Worm (Caenorhabditis elegans) whole organism, late embryonic: Measurements from ENCODE around the gene Y48E1C.4.

Experiments used
- C08G9.2 ChIP-seq: sonication (generic microtip); optimal IDR thresholded peaks from 2 replicates; lab custom pipeline; 2016; ENCODE audit warnings: mild to moderate bottlenecking, missing genetic modification characterization, moderate library complexity, missing compliant biosample characterization
- C38D4.7 ChIP-seq: fragments of 200-800 bp; sonication (Bioruptor generic); optimal IDR thresholded peaks from 2 replicates; lab custom pipeline; 2018; ENCODE audit warnings: mild to moderate bottlenecking, missing genetic modification characterization, moderate library complexity, missing compliant biosample characterization
- F13H6.1 ChIP-seq: sonication (generic microtip); optimal IDR thresholded peaks from 2 replicates; lab custom pipeline; 2016; ENCODE audit warnings: missing genetic modification characterization, missing compliant biosample characterization
- ahr-1 ChIP-seq: sonication (generic microtip); optimal IDR thresholded peaks from 2 replicates; lab custom pipeline; 2016; ENCODE audit warnings: missing genetic modification characterization, missing compliant biosample characterization
- ama-1 ChIP-seq: fragments of 150-350 bp; optimal IDR thresholded peaks from 2 replicates; lab custom pipeline; 2014
- ceh-18 ChIP-seq: sonication (generic microtip); optimal IDR thresholded peaks from 2 replicates; lab custom pipeline; 2016; ENCODE audit warnings: missing genetic modification characterization, missing compliant biosample characterization
- ceh-2 ChIP-seq: sonication (generic microtip); optimal IDR thresholded peaks from 2 replicates; lab custom pipeline; 2016; ENCODE audit warnings: missing genotype, missing genetic modification characterization, missing compliant biosample characterization
- ceh-22 ChIP-seq: sonication (generic microtip); optimal IDR thresholded peaks from 2 replicates; lab custom pipeline; 2017; ENCODE audit warnings: missing biosample characterization, missing genetic modification characterization
- ceh-30 ChIP-seq: fragments of 150-350 bp; optimal IDR thresholded peaks from 2 replicates; lab custom pipeline; 2014; ENCODE audit warnings: missing biosample characterization, missing genetic modification characterization
- ceh-31 ChIP-seq: sonication (generic microtip); optimal IDR thresholded peaks from 2 replicates; lab custom pipeline; 2016; ENCODE audit warnings: missing genetic modification characterization, missing compliant biosample characterization
- ceh-34 ChIP-seq: sonication (generic microtip); optimal IDR thresholded peaks from 2 replicates; lab custom pipeline; 2016; ENCODE audit warnings: mild to moderate bottlenecking, missing genetic modification characterization, missing compliant biosample characterization
- ceh-48 ChIP-seq: sonication (generic microtip); optimal IDR thresholded peaks from 2 replicates; lab custom pipeline; 2016; ENCODE audit warnings: missing genetic modification characterization, inconsistent platforms, missing compliant biosample characterization
- ceh-6 ChIP-seq: fragments of 200-800 bp; sonication (Bioruptor generic); optimal IDR thresholded peaks from 2 replicates; lab custom pipeline; 2018; ENCODE audit warnings: mild to moderate bottlenecking, missing genetic modification characterization, missing compliant biosample characterization
- dve-1 ChIP-seq: sonication (generic microtip); optimal IDR thresholded peaks from 2 replicates; lab custom pipeline; 2017; ENCODE audit warnings: antibody characterized with exemption, mild to moderate bottlenecking, missing genetic modification characterization, missing compliant biosample characterization
- elt-2 ChIP-seq: sonication (generic microtip); optimal IDR thresholded peaks from 2 replicates; lab custom pipeline; 2016; ENCODE audit warnings: missing genetic modification reagents, missing genetic modification characterization, missing compliant biosample characterization
- eyg-1 ChIP-seq: sonication (generic microtip); optimal IDR thresholded peaks from 2 replicates; lab custom pipeline; 2016; ENCODE audit warnings: missing genotype, missing genetic modification characterization, missing compliant biosample characterization
- fkh-10 ChIP-seq: fragments of 150-350 bp; optimal IDR thresholded peaks from 2 replicates; lab custom pipeline; 2014; ENCODE audit warnings: missing biosample characterization, missing genetic modification reagents, missing genetic modification characterization
- fkh-6 ChIP-seq: sonication (generic microtip); optimal IDR thresholded peaks from 2 replicates; lab custom pipeline; 2016; ENCODE audit warnings: missing genetic modification characterization, missing compliant biosample characterization
- gmeb-2 ChIP-seq: sonication (generic microtip); optimal IDR thresholded peaks from 2 replicates; lab custom pipeline; 2016; ENCODE audit warnings: missing genetic modification characterization, inconsistent platforms, missing compliant biosample characterization
- hlh-13 ChIP-seq: fragments of 200-800 bp; sonication (Bioruptor generic); optimal IDR thresholded peaks from 2 replicates; lab custom pipeline; 2018; ENCODE audit warnings: mild to moderate bottlenecking, missing genetic modification characterization, missing compliant biosample characterization
- hlh-15 ChIP-seq: sonication (generic microtip); optimal IDR thresholded peaks from 2 replicates; lab custom pipeline; 2016; ENCODE audit warnings: missing genetic modification characterization, missing compliant biosample characterization
- hlh-30 ChIP-seq: sonication (generic microtip); optimal IDR thresholded peaks from 2 replicates; lab custom pipeline; 2017; ENCODE audit warnings: antibody characterized with exemption, missing genetic modification characterization, missing compliant biosample characterization; ENCODE audit not compliant: insufficient read depth
- hlh-6 ChIP-seq: sonication (generic microtip); optimal IDR thresholded peaks from 2 replicates; lab custom pipeline; 2016; ENCODE audit warnings: missing genotype, missing genetic modification characterization, missing compliant biosample characterization
- hlh-8 ChIP-seq: sonication (generic microtip); optimal IDR thresholded peaks from 2 replicates; lab custom pipeline; 2016; ENCODE audit warnings: missing genotype, missing genetic modification characterization, missing compliant biosample characterization
- mec-3 ChIP-seq: sonication (generic microtip); optimal IDR thresholded peaks from 2 replicates; lab custom pipeline; 2016; ENCODE audit warnings: borderline replicate concordance, missing genetic modification characterization, missing compliant biosample characterization
- nfya-1 ChIP-seq: sonication (generic microtip); optimal IDR thresholded peaks from 2 replicates; lab custom pipeline; 2017; ENCODE audit warnings: missing genetic modification characterization, mild to moderate bottlenecking, missing compliant biosample characterization, antibody characterized with exemption, moderate library complexity
- nhr-232 ChIP-seq: sonication (generic microtip); optimal IDR thresholded peaks from 2 replicates; lab custom pipeline; 2016; ENCODE audit warnings: missing genetic modification characterization, missing compliant biosample characterization
- npax-4 ChIP-seq: sonication (generic microtip); optimal IDR thresholded peaks from 2 replicates; lab custom pipeline; 2016; ENCODE audit warnings: missing genetic modification characterization, missing compliant biosample characterization
- odd-2 ChIP-seq: sonication (generic microtip); optimal IDR thresholded peaks from 2 replicates; lab custom pipeline; 2017; ENCODE audit warnings: antibody characterized with exemption, mild to moderate bottlenecking, missing genetic modification characterization, missing compliant biosample characterization
- pag-3 ChIP-seq: sonication (generic microtip); optimal IDR thresholded peaks from 2 replicates; lab custom pipeline; 2016; ENCODE audit warnings: missing compliant biosample characterization, missing genetic modification characterization, borderline replicate concordance
- pax-1 ChIP-seq: fragments of 150-350 bp; optimal IDR thresholded peaks from 2 replicates; lab custom pipeline; 2014; ENCODE audit warnings: missing biosample characterization, missing genetic modification characterization
- pha-4 ChIP-seq: fragments of 150-350 bp; optimal IDR thresholded peaks from 2 replicates; lab custom pipeline; 2018; ENCODE audit warnings: missing biosample characterization, missing genetic modification reagents, missing genetic modification characterization
- ref-2 ChIP-seq: sonication (generic microtip); optimal IDR thresholded peaks from 2 replicates; lab custom pipeline; 2016; ENCODE audit warnings: missing genetic modification characterization, missing compliant biosample characterization
- rnt-1 ChIP-seq: sonication (generic microtip); optimal IDR thresholded peaks from 2 replicates; lab custom pipeline; 2016; ENCODE audit warnings: missing genetic modification characterization, missing compliant biosample characterization
- sox-2 ChIP-seq: fragments of 200-800 bp; sonication (Bioruptor generic); IDR thresholded peaks from 2 replicates; pipeline ENCODE4 v1.3.6; 2022; ENCODE audit warnings: missing genetic modification reagents, missing genetic modification characterization, missing compliant biosample characterization
- sox-4 ChIP-seq: sonication (generic microtip); optimal IDR thresholded peaks from 2 replicates; lab custom pipeline; 2017; ENCODE audit warnings: mild to moderate bottlenecking, missing genetic modification characterization, inconsistent platforms, missing compliant biosample characterization
- tbx-2 ChIP-seq: sonication (generic microtip); optimal IDR thresholded peaks from 2 replicates; lab custom pipeline; 2016; ENCODE audit warnings: missing genetic modification characterization, missing compliant biosample characterization
- tbx-7 ChIP-seq: sonication (generic microtip); optimal IDR thresholded peaks from 2 replicates; lab custom pipeline; 2016; ENCODE audit warnings: missing genotype, missing genetic modification characterization, missing compliant biosample characterization
- ttx-3 ChIP-seq: sonication (generic microtip); optimal IDR thresholded peaks from 2 replicates; lab custom pipeline; 2016; ENCODE audit warnings: missing genetic modification reagents, missing genetic modification characterization, missing compliant biosample characterization
- unc-3 ChIP-seq, 2 experiments: fragments of 200-800 bp in 1 of 2; sonication (Bioruptor generic) in 1 of 2; sonication (generic microtip) in 1 of 2; conservative IDR thresholded peaks in 1 of 2; optimal IDR thresholded peaks in 1 of 2; 2 replicates each; pipeline versions ENCODE4 v1.3.6 to Lab custom; 2016 to 2022; ENCODE audit warnings: missing compliant biosample characterization in 2 of 2, missing genetic modification characterization in 2 of 2, missing genetic modification reagents in 1 of 2
- unc-42 ChIP-seq: sonication (generic microtip); optimal IDR thresholded peaks from 2 replicates; lab custom pipeline; 2016; ENCODE audit warnings: missing genotype, missing genetic modification characterization, missing compliant biosample characterization
- unc-55 ChIP-seq: sonication (generic microtip); optimal IDR thresholded peaks from 2 replicates; lab custom pipeline; 2017; ENCODE audit warnings: missing biosample characterization, missing genetic modification reagents, missing genetic modification characterization

The Y48E1C.4 gene

ce11 chrII:13461604-13462375 is 25.2 kb upstream of the Y48E1C.4 start (continued):
- TF ChIP-seq hlh-30 (peak; percentile 53), fkh-10 (GFP tag; lab: Kevin White, UChicago) (no peak), hlh-13 (GFP tag; lab: Kevin White, UChicago) (no peak), odd-2 (tag; lab: Kevin White, UChicago) (no peak), ahr-1 (no peak), hlh-6 (tag; lab: Kevin White, UChicago) (no peak), gmeb-2 (tag; lab: Kevin White, UChicago) (no peak), fkh-6 (tag; lab: Kevin White, UChicago) (no peak), pag-3 (tag; lab: Kevin White, UChicago) (no peak), pha-4 (no peak), ceh-31 (tag; lab: Kevin White, UChicago) (no peak), hlh-8 (tag; lab: Kevin White, UChicago) (no peak), C08G9.2 (no peak), ttx-3 (tag; lab: Kevin White, UChicago) (no peak), mec-3 (tag; lab: Kevin White, UChicago) (no peak), hlh-15 (no peak), tbx-7 (tag; lab: Kevin White, UChicago) (no peak), ceh-30 (tag; lab: Kevin White, UChicago) (no peak), sox-4 (no peak), C38D4.7 (GFP tag; lab: Kevin White, UChicago) (no peak), sox-2 (GFP tag; lab: Robert Waterston, UW) (no peak), ceh-34 (peak; percentile 5), nhr-232 (tag; lab: Kevin White, UChicago) (no peak)

ce11 chrII:13460592-13461395 is 24.2 kb upstream of the Y48E1C.4 start, which contains the start of gene pqn-27:
Gene pqn-27 (minus strand): TSS chrII:13460642.
- peak; percentile 37 for TF ChIP-seq nfya-1 (tag; lab: Kevin White, UChicago)
- TF ChIP-seq dve-1 (tag; lab: Kevin White, UChicago), result peak; percentile 18
- peak; percentile 41 for TF ChIP-seq elt-2 (tag; lab: Kevin White, UChicago)
- peak; percentile 19 for TF ChIP-seq ceh-30 (tag; lab: Kevin White, UChicago)
- peak; percentile 47 for TF ChIP-seq pax-1
- no peak for TF ChIP-seq ceh-48
- TF ChIP-seq unc-42 (tag; lab: Kevin White, UChicago), result peak; percentile 30
- TF ChIP-seq unc-3 (GFP tag; conservative IDR thresholded peaks at IDR 0.05; lab: Robert Waterston, UW), result no peak; the same call in 1 of the 2 replicates
- TF ChIP-seq unc-3 (tag; optimal IDR thresholded peaks at IDR 0.05; lab: Kevin White, UChicago), result no peak
- TF ChIP-seq ama-1, result peak; percentile 84

ce11 chrII:13456622-13457021 is 20.0 kb upstream of the Y48E1C.4 start:
- TF ChIP-seq ceh-30 (tag; lab: Kevin White, UChicago) (no peak), F13H6.1 (tag; lab: Kevin White, UChicago) (no peak), ceh-22 (no peak), unc-42 (tag; lab: Kevin White, UChicago) (peak; percentile 5), ref-2 (peak; percentile 72), hlh-6 (tag; lab: Kevin White, UChicago) (peak; percentile 34), sox-2 (GFP tag; lab: Robert Waterston, UW) (no peak), eyg-1 (tag; lab: Kevin White, UChicago) (no peak), unc-55 (GFP tag; lab: Kevin White, UChicago) (peak; percentile 4), ceh-31 (tag; lab: Kevin White, UChicago) (peak; percentile 24), ceh-18 (tag; lab: Kevin White, UChicago) (peak; percentile 54), rnt-1 (tag; lab: Kevin White, UChicago) (peak; percentile 45), ceh-34 (peak; percentile 54), ceh-2 (no peak), ceh-6 (GFP tag; lab: Kevin White, UChicago) (no peak), nfya-1 (tag; lab: Kevin White, UChicago) (peak; percentile 64), npax-4 (tag; lab: Kevin White, UChicago) (no peak), tbx-2 (tag; lab: Kevin White, UChicago) (peak; percentile 50)
